Fruit fly (Drosophila melanogaster) whole organism, embryonic: ENCODE measurements around the gene LIMK1.

ENCODE experiments used
- Ada2b ChIP-seq: fragments of 200-800 bp; sonication (Bioruptor generic); IDR thresholded peaks from 2 replicates; pipeline ENCODE4 v1.3.6; 2022; ENCODE audit warnings: missing biosample characterization, missing genetic modification characterization
- CG10366 ChIP-seq: fragments of 200-800 bp; sonication (Bioruptor generic); IDR thresholded peaks from 2 replicates; pipeline ENCODE4 v1.3.6; 2022; ENCODE audit warnings: missing biosample characterization, missing genetic modification characterization
- CG10431 ChIP-seq: fragments of 200-800 bp; sonication (Bioruptor generic); optimal IDR thresholded peaks from 3 replicates; lab custom pipeline; 2018; ENCODE audit warnings: missing biosample characterization, mild to moderate bottlenecking, missing genetic modification characterization
- CG10543 ChIP-seq: fragments of 200-800 bp; sonication (Bioruptor generic); optimal IDR thresholded peaks from 3 replicates; lab custom pipeline; 2017; ENCODE audit warnings: missing biosample characterization, mild to moderate bottlenecking, missing genetic modification characterization, moderate library complexity
- CG13123 ChIP-seq: fragments of 200-800 bp; sonication (Bioruptor generic); optimal IDR thresholded peaks from 2 replicates; lab custom pipeline; 2016; ENCODE audit warnings: missing biosample characterization, missing genetic modification characterization
- CG14965 ChIP-seq: fragments of 200-800 bp; sonication (Bioruptor generic); optimal IDR thresholded peaks from 2 replicates; lab custom pipeline; 2016; ENCODE audit warnings: missing biosample characterization, missing genetic modification characterization, borderline replicate concordance
- CG1529 ChIP-seq: fragments of 200-800 bp; sonication (Bioruptor generic); optimal IDR thresholded peaks from 3 replicates; lab custom pipeline; 2018; ENCODE audit warnings: missing biosample characterization, missing genetic modification characterization
- CG17328 ChIP-seq: fragments of 200-800 bp; sonication (Bioruptor generic); IDR thresholded peaks from 2 replicates; pipeline ENCODE4 v1.3.6; 2022; ENCODE audit warnings: missing biosample characterization, missing genetic modification characterization
- CG17612 ChIP-seq: fragments of 200-800 bp; sonication (Bioruptor generic); IDR thresholded peaks from 2 replicates; pipeline ENCODE4 v1.3.6; 2022; ENCODE audit warnings: missing biosample characterization, missing genetic modification characterization
- CG18011 ChIP-seq: fragments of 200-800 bp; sonication (Bioruptor generic); optimal IDR thresholded peaks from 2 replicates; lab custom pipeline; 2017; ENCODE audit warnings: missing biosample characterization, missing genetic modification characterization, mild to moderate bottlenecking, moderate library complexity, missing genotype
- CG1832 ChIP-seq: fragments of 200-800 bp; sonication (Bioruptor generic); optimal IDR thresholded peaks from 2 replicates; lab custom pipeline; 2017; ENCODE audit warnings: missing biosample characterization, mild to moderate bottlenecking, missing genetic modification characterization, inconsistent platforms
- CG18476 ChIP-seq: fragments of 200-800 bp; sonication (Bioruptor generic); optimal IDR thresholded peaks from 2 replicates; lab custom pipeline; 2016; ENCODE audit warnings: missing biosample characterization, mild to moderate bottlenecking, missing genetic modification characterization
- CG3065 ChIP-seq: fragments of 200-800 bp; sonication (Bioruptor generic); optimal IDR thresholded peaks from 2 replicates; lab custom pipeline; 2016; ENCODE audit warnings: missing biosample characterization, missing genetic modification characterization
- CG3726 ChIP-seq: fragments of 200-800 bp; sonication (Bioruptor generic); IDR thresholded peaks from 3 replicates; pipeline ENCODE4, ENCODE4 v1.3.6; 2022; ENCODE audit warnings: missing biosample characterization, missing genetic modification characterization
- CG3847 ChIP-seq: fragments of 200-800 bp; sonication (Bioruptor generic); IDR thresholded peaks from 2 replicates; pipeline ENCODE4 v1.3.6; 2022; ENCODE audit warnings: missing biosample characterization, missing genetic modification characterization
- CG6272 ChIP-seq: fragments of 200-800 bp; sonication (Bioruptor generic); IDR thresholded peaks from 2 replicates; pipeline ENCODE4 v1.3.6; 2022; ENCODE audit warnings: missing biosample characterization, missing genetic modification characterization
- CG6813 ChIP-seq: fragments of 200-800 bp; sonication (Bioruptor generic); optimal IDR thresholded peaks from 2 replicates; lab custom pipeline; 2017; ENCODE audit warnings: missing biosample characterization, missing genetic modification characterization, mild to moderate bottlenecking, moderate library complexity, missing genetic modification reagents
- CG8388 ChIP-seq: fragments of 200-800 bp; sonication (Bioruptor generic); optimal IDR thresholded peaks from 2 replicates; lab custom pipeline; 2019; ENCODE audit warnings: missing biosample characterization, mild to moderate bottlenecking, missing genetic modification characterization, moderate library complexity
- CG9215 ChIP-seq: fragments of 200-800 bp; sonication (Bioruptor generic); IDR thresholded peaks from 2 replicates; pipeline ENCODE4 v1.3.6; 2022; ENCODE audit warnings: missing biosample characterization, missing genetic modification characterization
- Camta ChIP-seq: fragments of 200-800 bp; sonication (Bioruptor generic); optimal IDR thresholded peaks from 2 replicates; lab custom pipeline; 2016; ENCODE audit warnings: missing biosample characterization, missing genetic modification characterization
- CrebB ChIP-seq: fragments of 200-800 bp; sonication (Bioruptor generic); optimal IDR thresholded peaks from 3 replicates; lab custom pipeline; 2018; ENCODE audit warnings: missing biosample characterization, mild to moderate bottlenecking, missing genetic modification characterization
- D19B ChIP-seq: fragments of 200-800 bp; sonication (Bioruptor generic); optimal IDR thresholded peaks from 2 replicates; lab custom pipeline; 2017; ENCODE audit warnings: missing biosample characterization, mild to moderate bottlenecking, missing genetic modification characterization
- Dek ChIP-seq: fragments of 200-800 bp; sonication (Bioruptor generic); optimal IDR thresholded peaks from 3 replicates; lab custom pipeline; 2019; ENCODE audit warnings: missing biosample characterization, mild to moderate bottlenecking, missing genetic modification characterization, moderate library complexity
- Dip3 ChIP-seq: fragments of 200-800 bp; sonication (Bioruptor generic); optimal IDR thresholded peaks from 3 replicates; lab custom pipeline; 2016; ENCODE audit warnings: missing biosample characterization, missing genetic modification characterization
- Elba2 ChIP-seq: fragments of 200-800 bp; sonication (Bioruptor generic); optimal IDR thresholded peaks from 3 replicates; lab custom pipeline; 2016; ENCODE audit warnings: missing biosample characterization, missing genetic modification characterization
- GATAe ChIP-seq: fragments of 200-800 bp; sonication (Bioruptor generic); conservative IDR thresholded peaks from 2 replicates; pipeline ENCODE4 v1.3.6; 2022; ENCODE audit warnings: missing biosample characterization, missing genetic modification characterization
- HLH4C ChIP-seq: fragments of 200-800 bp; sonication (Bioruptor generic); IDR thresholded peaks from 3 replicates; pipeline ENCODE4 v1.3.6; 2022; ENCODE audit warnings: missing biosample characterization, missing genetic modification characterization; ENCODE audit not compliant: partially characterized antibody
- Mad ChIP-seq: fragments of 200-800 bp; sonication (Bioruptor generic); optimal IDR thresholded peaks from 2 replicates; lab custom pipeline; 2016; ENCODE audit warnings: missing biosample characterization, missing genetic modification characterization
- NC2α ChIP-seq: fragments of 200-800 bp; sonication (Bioruptor generic); optimal IDR thresholded peaks from 2 replicates; lab custom pipeline; 2016; ENCODE audit warnings: missing biosample characterization, missing genetic modification characterization
- Rfx ChIP-seq: fragments of 200-800 bp; sonication (Bioruptor generic); IDR thresholded peaks from 2 replicates; pipeline ENCODE4 v1.3.6; 2022; ENCODE audit warnings: missing biosample characterization, missing genetic modification characterization
- Six4 ChIP-seq: fragments of 200-800 bp; sonication (Bioruptor generic); optimal IDR thresholded peaks from 2 replicates; lab custom pipeline; 2016; ENCODE audit warnings: missing biosample characterization, missing genetic modification characterization
- Stat92E ChIP-seq, 3 experiments: fragments of >200 bp in 2 of 3; fragments of 200-800 bp in 1 of 3; sonication (Bioruptor generic) in 1 of 3; optimal IDR thresholded peaks; 2 replicates each; lab custom pipeline; 2017 to 2019; ENCODE audit warnings: missing biosample characterization in 3 of 3, missing genetic modification characterization in 3 of 3, mild to moderate bottlenecking in 1 of 3, moderate library complexity in 1 of 3
- al ChIP-seq: fragments of 200-800 bp; sonication (Bioruptor generic); IDR thresholded peaks from 2 replicates; pipeline ENCODE4 v1.3.6; 2022; ENCODE audit warnings: missing biosample characterization, missing genetic modification characterization
- ap ChIP-seq: fragments of 200-800 bp; sonication (Bioruptor generic); IDR thresholded peaks from 2 replicates; pipeline ENCODE4 v1.3.6; 2022; ENCODE audit warnings: missing biosample characterization, missing genetic modification characterization
- ash1 ChIP-seq: fragments of 200-800 bp; sonication (Bioruptor generic); optimal IDR thresholded peaks from 2 replicates; lab custom pipeline; 2018; ENCODE audit warnings: missing biosample characterization, mild to moderate bottlenecking, missing genetic modification characterization
- br ChIP-seq: fragments of >200 bp; optimal IDR thresholded peaks from 2 replicates; lab custom pipeline; 2017
- dati ChIP-seq: fragments of 200-800 bp; sonication (Bioruptor generic); IDR thresholded peaks from 2 replicates; pipeline ENCODE4 v1.3.6; 2022; ENCODE audit warnings: missing biosample characterization, missing genetic modification characterization
- hkb ChIP-seq, 2 experiments: fragments of 200-800 bp in 1 of 2; fragments of >200 bp in 1 of 2; sonication (Bioruptor generic) in 1 of 2; IDR thresholded peaks in 1 of 2; optimal IDR thresholded peaks in 1 of 2; 2 replicates each; pipeline versions ENCODE4 v1.3.6 to Lab custom; 2017 to 2022; ENCODE audit warnings: missing biosample characterization in 1 of 2, missing genetic modification characterization in 1 of 2
- lola ChIP-seq, 3 experiments: fragments of >200 bp in 2 of 3; fragments of 200-800 bp in 1 of 3; sonication (Bioruptor generic) in 1 of 3; optimal IDR thresholded peaks; 2 replicates each; lab custom pipeline; 2017 to 2019; ENCODE audit warnings: missing biosample characterization in 3 of 3, missing genetic modification characterization in 3 of 3, mild to moderate bottlenecking in 1 of 3, moderate library complexity in 1 of 3
- mirr ChIP-seq: fragments of 200-800 bp; sonication (Bioruptor generic); optimal IDR thresholded peaks from 3 replicates; lab custom pipeline; 2018; ENCODE audit warnings: missing biosample characterization, mild to moderate bottlenecking, missing genetic modification characterization
- otp ChIP-seq: fragments of 200-800 bp; sonication (Bioruptor generic); IDR thresholded peaks from 3 replicates; pipeline ENCODE4, ENCODE4 v1.3.6; 2022; ENCODE audit warnings: missing biosample characterization, missing genetic modification characterization
- psq ChIP-seq: fragments of 200-800 bp; sonication (Bioruptor generic); optimal IDR thresholded peaks from 2 replicates; lab custom pipeline; 2017; ENCODE audit warnings: missing biosample characterization, missing genetic modification characterization
- pzg ChIP-seq: fragments of 200-800 bp; sonication (Bioruptor generic); optimal IDR thresholded peaks from 3 replicates; lab custom pipeline; 2018; ENCODE audit warnings: missing biosample characterization, mild to moderate bottlenecking, missing genetic modification characterization, moderate library complexity
- schlank ChIP-seq: fragments of 200-800 bp; sonication (Bioruptor generic); optimal IDR thresholded peaks from 2 replicates; lab custom pipeline; 2018; ENCODE audit warnings: missing biosample characterization, mild to moderate bottlenecking, missing genetic modification characterization
- scrt ChIP-seq: fragments of 200-800 bp; sonication (Bioruptor generic); optimal IDR thresholded peaks from 2 replicates; lab custom pipeline; 2018; ENCODE audit warnings: missing biosample characterization, mild to moderate bottlenecking, missing genetic modification characterization, moderate library complexity
- sna ChIP-seq: fragments of 200-800 bp; sonication (Bioruptor generic); IDR thresholded peaks from 2 replicates; pipeline ENCODE4 v1.3.6; 2022; ENCODE audit warnings: missing biosample characterization, missing genetic modification characterization; ENCODE audit not compliant: partially characterized antibody
- so ChIP-seq: fragments of 200-800 bp; sonication (Bioruptor generic); IDR thresholded peaks from 3 replicates; pipeline ENCODE4 v1.3.6; 2022; ENCODE audit warnings: missing biosample characterization, missing genetic modification characterization
- ssp ChIP-seq: fragments of 200-800 bp; sonication (Bioruptor generic); IDR thresholded peaks from 2 replicates; pipeline ENCODE4 v1.3.6; 2022; ENCODE audit warnings: missing biosample characterization, missing genetic modification characterization
- usp ChIP-seq: fragments of >200 bp; optimal IDR thresholded peaks from 2 replicates; lab custom pipeline; 2017; ENCODE audit warnings: missing biosample characterization, missing genetic modification characterization
- vfl ChIP-seq: fragments of 200-800 bp; sonication (Bioruptor generic); optimal IDR thresholded peaks from 2 replicates; lab custom pipeline; 2016; ENCODE audit warnings: missing biosample characterization, missing genetic modification characterization

Gene LIMK1

DNA sequence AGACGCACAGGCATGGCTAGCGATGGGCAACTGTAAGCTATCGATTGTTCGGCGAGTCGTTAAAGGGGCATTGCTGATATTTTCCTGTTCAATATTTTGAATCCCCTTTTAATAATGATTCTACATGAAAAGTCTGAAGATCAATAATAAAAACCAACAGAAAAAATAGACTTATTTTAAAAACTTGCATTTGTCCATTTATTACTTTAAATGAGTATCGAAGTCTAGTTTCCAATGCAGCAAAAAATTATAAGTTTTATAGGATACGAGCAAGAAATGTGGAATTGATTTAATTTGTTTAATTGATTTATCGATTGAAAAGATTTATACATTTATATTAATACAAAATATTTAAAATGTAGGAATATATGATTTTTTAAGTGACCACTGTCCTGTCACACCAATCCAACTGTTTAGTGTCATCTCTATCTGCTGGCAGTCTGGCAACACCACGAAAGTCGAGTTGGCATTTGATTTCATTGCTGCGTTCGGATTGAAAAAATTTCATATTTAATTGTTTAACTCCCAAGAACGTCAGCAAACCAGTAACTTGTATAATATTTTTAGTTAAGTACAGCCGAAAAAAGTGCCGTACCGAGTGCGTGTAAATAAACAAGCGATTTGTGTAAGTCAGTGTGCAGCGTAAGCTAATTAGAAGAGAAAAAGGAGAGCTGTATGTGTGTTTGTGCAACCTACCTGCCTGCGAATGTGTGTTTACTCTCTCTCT lies 3.8 kb upstream of the LIMK1 start, which contains the start of the genes CG1824 and Sec16 (continued):
- TF ChIP-seq GATAe (GFP tag; lab: Robert Waterston, UW) (no peak), CG6272 (no peak), Stat92E (GFP tag; optimal IDR thresholded peaks at IDR 0.05; lab: Kevin White, UChicago) (no peak), CG10543 (peak; percentile 69), otp (no peak), schlank (tag; lab: Kevin White, UChicago) (no peak), D19B (GFP tag; lab: Kevin White, UChicago) (no peak), vfl (GFP tag; lab: Kevin White, UChicago) (no peak), usp (GFP tag; lab: Kevin White, UChicago) (no peak), sna (GFP tag; lab: Robert Waterston, UW) (no peak), CrebB (tag; lab: Kevin White, UChicago) (no peak), CG3726 (GFP tag; lab: Robert Waterston, UW) (no peak), ash1 (no peak), CG8388 (GFP tag; lab: Kevin White, UChicago) (no peak), hkb (optimal IDR thresholded peaks at IDR 0.05; lab: Kevin White, UChicago) (no peak), hkb (GFP tag; IDR thresholded peaks at IDR 0.05; lab: Robert Waterston, UW) (no peak), ap (GFP tag; lab: Robert Waterston, UW) (no peak), dati (no peak), CG6813 (GFP tag; lab: Kevin White, UChicago) (no peak), scrt (GFP tag; lab: Kevin White, UChicago) (no peak), Ada2b (GFP tag; lab: Robert Waterston, UW) (no peak), CG1832 (GFP tag; lab: Kevin White, UChicago) (no peak), NC2α (GFP tag; lab: Kevin White, UChicago) (no peak), Elba2 (GFP tag; lab: Kevin White, UChicago) (no peak), ssp (GFP tag; lab: Robert Waterston, UW) (peak; percentile 22; the same call in 1 of the 2 replicates), mirr (GFP tag; lab: Kevin White, UChicago) (no peak), HLH4C (no peak), CG18476 (GFP tag; lab: Kevin White, UChicago) (peak; percentile 28), so (no peak), CG10366 (GFP tag; lab: Robert Waterston, UW) (no peak), psq (no peak), al (GFP tag; lab: Robert Waterston, UW) (no peak), CG14965 (GFP tag; lab: Kevin White, UChicago) (no peak), CG17328 (GFP tag; lab: Robert Waterston, UW) (no peak), Rfx (peak; percentile 51), Mad (no peak), CG3847 (GFP tag; lab: Robert Waterston, UW) (0 out of 2 replicates have a peak, but pooled peaks have one; percentile 38), br (lab: Kevin White, UChicago) (no peak), lola (GFP tag; optimal IDR thresholded peaks at IDR 0.05; lab: Kevin White, UChicago) (peak in 1 of 3 experiments; percentile 65), CG18011 (GFP tag; lab: Kevin White, UChicago) (no peak), CG17612 (no peak), Dip3 (GFP tag; lab: Kevin White, UChicago) (no peak), pzg (GFP tag; lab: Kevin White, UChicago) (peak; percentile 16), CG3065 (GFP tag; lab: Kevin White, UChicago) (no peak), CG13123 (GFP tag; lab: Kevin White, UChicago) (no peak), CG10431 (GFP tag; lab: Kevin White, UChicago) (peak; percentile 13), Camta (GFP tag; lab: Kevin White, UChicago) (no peak), CG9215 (GFP tag; lab: Robert Waterston, UW) (peak; percentile 48), Dek (tag; lab: Kevin White, UChicago) (peak; percentile 35), CG1529 (GFP tag; lab: Kevin White, UChicago) (no peak), Six4 (no peak)
